Worm (Caenorhabditis elegans): ENCODE results near the gene C14C10.1.

Gene C14C10.1

ce11 chrV:12592379-12592778 lies 4.2 kb downstream of the C14C10.1 start, which contains the start of gene C14C10.2:
TSS of gene C14C10.2 (minus strand) at chrV:12592479.
- TF ChIP-seq klf-2 (GFP tag; conservative IDR thresholded peaks at IDR 0.05) (no peak), cog-1 (tag; optimal IDR thresholded peaks at IDR 0.05) (no peak), ztf-29 (GFP tag; IDR thresholded peaks at IDR 0.05) (no peak), tab-1 (GFP tag; IDR thresholded peaks at IDR 0.05) (no peak), T22C8.4 (GFP tag; IDR thresholded peaks at IDR 0.05) (no peak), flt-1 (GFP tag; IDR thresholded peaks at IDR 0.05) (no peak), ref-1 (GFP tag; conservative IDR thresholded peaks at IDR 0.05) (no peak), ztf-23 (GFP tag; IDR thresholded peaks at IDR 0.05) (no peak), med-1 (GFP tag; optimal IDR thresholded peaks at IDR 0.05; ENCODE audit: insufficient read depth) (no peak)

- TF ChIP-seq med-1 (GFP tag; optimal IDR thresholded peaks at IDR 0.05; ENCODE audit: insufficient read depth) (no peak), T22C8.4 (GFP tag; IDR thresholded peaks at IDR 0.05) (no peak), ztf-29 (GFP tag; IDR thresholded peaks at IDR 0.05) (no peak), tab-1 (GFP tag; IDR thresholded peaks at IDR 0.05) (no peak), flt-1 (GFP tag; IDR thresholded peaks at IDR 0.05) (no peak), ref-1 (GFP tag; conservative IDR thresholded peaks at IDR 0.05) (no peak), klf-2 (GFP tag; conservative IDR thresholded peaks at IDR 0.05) (no peak), cog-1 (tag; optimal IDR thresholded peaks at IDR 0.05) (no peak), ztf-23 (GFP tag; IDR thresholded peaks at IDR 0.05) (no peak)
Observed at ce11 chrV:12596196-12596595, 8.1 kb downstream of the C14C10.1 start, which contains the start of gene mma-1. TSS of gene mma-1 (minus strand) at chrV:12596296.

ce11 chrV:12596795-12597194 lies 8.7 kb downstream of the C14C10.1 start:
- TF ChIP-seq ref-1 (GFP tag; conservative IDR thresholded peaks at IDR 0.05) (peak; percentile 48; the same call in 1 of the 2 replicates), med-1 (GFP tag; optimal IDR thresholded peaks at IDR 0.05; ENCODE audit: insufficient read depth) (peak; percentile 15), ztf-29 (GFP tag; IDR thresholded peaks at IDR 0.05) (peak; percentile 82), ztf-23 (GFP tag; IDR thresholded peaks at IDR 0.05) (peak; percentile 78), cog-1 (tag; optimal IDR thresholded peaks at IDR 0.05) (peak; percentile 58), flt-1 (GFP tag; IDR thresholded peaks at IDR 0.05) (peak; percentile 87), klf-2 (GFP tag; conservative IDR thresholded peaks at IDR 0.05) (0 out of 2 replicates have a peak, but pooled peaks have one; percentile 49), T22C8.4 (GFP tag; IDR thresholded peaks at IDR 0.05) (peak; percentile 69; the same call in 1 of the 2 replicates), tab-1 (GFP tag; IDR thresholded peaks at IDR 0.05) (peak; percentile 80; the same call in 1 of the 2 replicates)

- TF ChIP-seq tab-1 (GFP tag; IDR thresholded peaks at IDR 0.05) (no peak), cog-1 (tag; optimal IDR thresholded peaks at IDR 0.05) (no peak), med-1 (GFP tag; optimal IDR thresholded peaks at IDR 0.05; ENCODE audit: insufficient read depth) (no peak), ztf-23 (GFP tag; IDR thresholded peaks at IDR 0.05) (no peak), ztf-29 (GFP tag; IDR thresholded peaks at IDR 0.05) (no peak), klf-2 (GFP tag; conservative IDR thresholded peaks at IDR 0.05) (no peak), T22C8.4 (GFP tag; IDR thresholded peaks at IDR 0.05) (no peak), flt-1 (GFP tag; IDR thresholded peaks at IDR 0.05) (no peak), ref-1 (GFP tag; conservative IDR thresholded peaks at IDR 0.05) (no peak)
Observed at ce11 chrV:12599110-12599509, 11.0 kb downstream of the C14C10.1 start, which contains the start of the genes C14C10.10 and ril-2. TSS of gene C14C10.10 (minus strand) at chrV:12599128. TSS of gene ril-2 (minus strand) at chrV:12599157.

ce11 chrV:12599510-12600242 lies 11.5 kb downstream of the C14C10.1 start, which contains the start of gene C14C10.5:
TSS of gene C14C10.5 (plus strand) at chrV:12600192.
- TF ChIP-seq med-1 (GFP tag; optimal IDR thresholded peaks at IDR 0.05; ENCODE audit: insufficient read depth): no peak
- TF ChIP-seq klf-2 (GFP tag; conservative IDR thresholded peaks at IDR 0.05): no peak
- no peak for TF ChIP-seq T22C8.4 (GFP tag; IDR thresholded peaks at IDR 0.05)
- TF ChIP-seq ztf-23 (GFP tag; IDR thresholded peaks at IDR 0.05): no peak
- no peak for TF ChIP-seq tab-1 (GFP tag; IDR thresholded peaks at IDR 0.05)
- no peak for TF ChIP-seq cog-1 (tag; optimal IDR thresholded peaks at IDR 0.05)
- no peak for TF ChIP-seq flt-1 (GFP tag; IDR thresholded peaks at IDR 0.05)
- no peak for TF ChIP-seq ref-1 (GFP tag; conservative IDR thresholded peaks at IDR 0.05)
- TF ChIP-seq ztf-29 (GFP tag; IDR thresholded peaks at IDR 0.05): no peak

ce11 chrV:12601835-12602234 lies 13.7 kb downstream of the C14C10.1 start:
- TF ChIP-seq flt-1 (GFP tag; IDR thresholded peaks at IDR 0.05): no peak
- TF ChIP-seq ztf-29 (GFP tag; IDR thresholded peaks at IDR 0.05): no peak
- no peak for TF ChIP-seq ztf-23 (GFP tag; IDR thresholded peaks at IDR 0.05)
- no peak for TF ChIP-seq klf-2 (GFP tag; conservative IDR thresholded peaks at IDR 0.05)
- no peak for TF ChIP-seq cog-1 (tag; optimal IDR thresholded peaks at IDR 0.05)
- TF ChIP-seq ref-1 (GFP tag; conservative IDR thresholded peaks at IDR 0.05): no peak
- TF ChIP-seq med-1 (GFP tag; optimal IDR thresholded peaks at IDR 0.05; ENCODE audit: insufficient read depth): no peak
- no peak for TF ChIP-seq tab-1 (GFP tag; IDR thresholded peaks at IDR 0.05)
- no peak for TF ChIP-seq T22C8.4 (GFP tag; IDR thresholded peaks at IDR 0.05)

ce11 chrV:12607113-12607512 lies 19.0 kb downstream of the C14C10.1 start, which contains the start of gene erg-28:
TSS of gene erg-28 (plus strand) at chrV:12607413.
- no peak for TF ChIP-seq ref-1 (GFP tag; conservative IDR thresholded peaks at IDR 0.05)
- no peak for TF ChIP-seq ztf-23 (GFP tag; IDR thresholded peaks at IDR 0.05)
- TF ChIP-seq klf-2 (GFP tag; conservative IDR thresholded peaks at IDR 0.05): no peak
- no peak for TF ChIP-seq ztf-29 (GFP tag; IDR thresholded peaks at IDR 0.05)
- TF ChIP-seq T22C8.4 (GFP tag; IDR thresholded peaks at IDR 0.05): no peak
- no peak for TF ChIP-seq tab-1 (GFP tag; IDR thresholded peaks at IDR 0.05)
- TF ChIP-seq flt-1 (GFP tag; IDR thresholded peaks at IDR 0.05): no peak
- no peak for TF ChIP-seq cog-1 (tag; optimal IDR thresholded peaks at IDR 0.05)

ce11 chrV:12608857-12609256 lies 20.7 kb downstream of the C14C10.1 start, which contains the start of gene ZC116.5:
TSS of gene ZC116.5 (minus strand) at chrV:12608957.
- no peak for TF ChIP-seq ztf-29 (GFP tag; IDR thresholded peaks at IDR 0.05)
- no peak for TF ChIP-seq tab-1 (GFP tag; IDR thresholded peaks at IDR 0.05)
- TF ChIP-seq med-1 (GFP tag; optimal IDR thresholded peaks at IDR 0.05; ENCODE audit: insufficient read depth): no peak
- no peak for TF ChIP-seq ref-1 (GFP tag; conservative IDR thresholded peaks at IDR 0.05)
- TF ChIP-seq klf-2 (GFP tag; conservative IDR thresholded peaks at IDR 0.05): no peak
- TF ChIP-seq ztf-23 (GFP tag; IDR thresholded peaks at IDR 0.05): no peak
- TF ChIP-seq T22C8.4 (GFP tag; IDR thresholded peaks at IDR 0.05): no peak
- TF ChIP-seq flt-1 (GFP tag; IDR thresholded peaks at IDR 0.05): no peak
- TF ChIP-seq cog-1 (tag; optimal IDR thresholded peaks at IDR 0.05): no peak

- TF ChIP-seq ztf-29 (GFP tag; IDR thresholded peaks at IDR 0.05): no peak
- TF ChIP-seq flt-1 (GFP tag; IDR thresholded peaks at IDR 0.05): no peak
- no peak for TF ChIP-seq tab-1 (GFP tag; IDR thresholded peaks at IDR 0.05)
- no peak for TF ChIP-seq klf-2 (GFP tag; conservative IDR thresholded peaks at IDR 0.05)
- no peak for TF ChIP-seq T22C8.4 (GFP tag; IDR thresholded peaks at IDR 0.05)
- TF ChIP-seq ztf-23 (GFP tag; IDR thresholded peaks at IDR 0.05): no peak
Observed at ce11 chrV:12609526-12609925, 21.4 kb downstream of the C14C10.1 start, which contains the start of gene ZC116.1. TSS of gene ZC116.1 (plus strand) at chrV:12609826.

All from whole organism, midembryonic.